Fruit fly (Drosophila melanogaster): ENCODE measurements around the gene Nsf2.

Gene Nsf2

DNA sequence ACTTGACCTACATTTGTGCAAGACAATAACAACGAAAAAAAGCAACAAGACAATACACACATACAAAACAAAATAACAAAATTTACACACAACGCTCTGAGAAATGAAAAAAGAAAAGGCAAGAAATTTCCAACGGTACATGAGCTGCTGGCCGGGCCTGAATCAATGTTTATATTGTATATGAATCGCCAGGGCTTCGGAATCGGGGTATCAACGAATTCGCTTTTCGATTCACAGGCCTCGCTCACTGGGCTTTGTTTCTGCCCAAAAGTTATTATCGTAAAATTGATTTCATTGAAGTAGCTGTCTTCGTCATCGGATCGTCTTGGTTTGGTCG, 21.4 kb downstream of the Nsf2 start (continued):
- TF ChIP-seq CG6854 (GFP tag; optimal IDR thresholded peaks at IDR 0.05) (peak; percentile 93), fd85E (GFP tag; optimal IDR thresholded peaks at IDR 0.05) (no peak), CG4318 (GFP tag; optimal IDR thresholded peaks at IDR 0.05) (no peak), Eip93F (GFP tag; optimal IDR thresholded peaks at IDR 0.05) (no peak), lz (GFP tag; optimal IDR thresholded peaks at IDR 0.05) (peak; percentile 21), ss (GFP tag; optimal IDR thresholded peaks at IDR 0.05) (peak in 1 of 2 experiments; percentile 70), dsx (GFP tag; optimal IDR thresholded peaks at IDR 0.05; ENCODE audit: poor library complexity, severe bottlenecking) (peak; percentile 4), CG15336 (GFP tag; IDR thresholded peaks at IDR 0.05) (no peak; the same call in 1 of the 2 replicates), pdm3 (GFP tag; optimal IDR thresholded peaks at IDR 0.05) (peak; percentile 41), CG10669 (GFP tag; optimal IDR thresholded peaks at IDR 0.05) (peak; percentile 18), net (GFP tag; optimal IDR thresholded peaks at IDR 0.05) (peak; percentile 60), CG8632 (GFP tag; optimal IDR thresholded peaks at IDR 0.05) (peak; percentile 43), CG31627 (GFP tag; optimal IDR thresholded peaks at IDR 0.05) (no peak), CG11294 (GFP tag; IDR thresholded peaks at IDR 0.05) (no peak), CG1621 (tag; optimal IDR thresholded peaks at IDR 0.05) (no peak), Sox14 (GFP tag; optimal IDR thresholded peaks at IDR 0.05) (peak; percentile 20), svp (GFP tag) (peak; percentile 29), Smox (GFP tag; optimal IDR thresholded peaks at IDR 0.05) (peak; percentile 32), vri (GFP tag; optimal IDR thresholded peaks at IDR 0.05) (peak; percentile 17), OdsH (GFP tag; optimal IDR thresholded peaks at IDR 0.05) (no peak), CG6163 (GFP tag; IDR thresholded peaks at IDR 0.05) (peak; percentile 67; the same call in 2 of the 3 replicates), achi (GFP tag; optimal IDR thresholded peaks at IDR 0.05) (peak; percentile 40), CG34406 (GFP tag; optimal IDR thresholded peaks at IDR 0.05) (peak; percentile 41), CG11762 (GFP tag; optimal IDR thresholded peaks at IDR 0.05; ENCODE audit: insufficient read depth) (no peak), Hr4 (GFP tag; optimal IDR thresholded peaks at IDR 0.05) (no peak), topi (GFP tag; optimal IDR thresholded peaks at IDR 0.05) (no peak), CG6808 (GFP tag; optimal IDR thresholded peaks at IDR 0.05) (peak; percentile 36)

DNA sequence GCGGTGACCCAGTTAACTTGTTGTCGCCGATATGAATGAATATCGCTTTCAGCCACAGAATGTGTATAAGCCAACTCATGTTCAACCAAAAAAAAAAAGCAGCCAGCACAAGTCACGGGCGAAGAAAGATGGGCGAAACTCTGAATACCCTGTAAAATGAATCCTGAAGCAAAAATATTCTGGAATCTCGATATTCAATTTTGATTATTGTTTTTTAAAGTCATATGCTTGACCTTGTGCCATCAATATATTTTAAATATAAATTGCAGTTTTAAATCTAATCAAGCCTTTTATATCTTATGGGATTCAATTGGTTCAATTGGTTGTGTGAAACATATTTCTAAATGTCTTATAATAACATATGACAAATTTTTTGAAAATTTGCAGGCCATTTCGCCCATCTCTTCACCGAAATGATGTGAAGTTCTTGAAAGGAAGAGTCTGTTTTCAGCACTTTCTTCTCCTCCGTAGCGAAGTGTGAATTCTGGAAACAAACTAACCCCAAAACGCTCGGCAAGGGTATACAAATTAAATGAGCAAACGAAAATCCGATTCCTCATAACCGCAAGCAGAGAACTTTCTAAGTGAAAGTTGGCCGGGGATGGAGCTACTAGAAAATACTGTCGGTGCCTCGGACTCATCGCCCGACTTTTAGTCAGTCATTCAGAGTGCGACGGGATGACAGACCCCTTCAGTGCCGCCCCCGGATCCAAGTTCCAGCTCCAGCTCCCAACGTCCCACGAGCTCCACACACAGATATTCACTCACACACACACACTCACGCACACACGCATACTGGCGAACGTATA, 22.0 kb downstream of the Nsf2 start:
- TF ChIP-seq acj6 (GFP tag; optimal IDR thresholded peaks at IDR 0.05) (peak; percentile 6), CG11762 (GFP tag; optimal IDR thresholded peaks at IDR 0.05; ENCODE audit: insufficient read depth) (no peak), dsx (GFP tag; optimal IDR thresholded peaks at IDR 0.05; ENCODE audit: poor library complexity, severe bottlenecking) (no peak), Met (GFP tag; optimal IDR thresholded peaks at IDR 0.05) (peak; percentile 32), ss (GFP tag; optimal IDR thresholded peaks at IDR 0.05) (no peak), CG6808 (GFP tag; optimal IDR thresholded peaks at IDR 0.05) (no peak), CG8632 (GFP tag; optimal IDR thresholded peaks at IDR 0.05) (no peak), Hr4 (GFP tag; optimal IDR thresholded peaks at IDR 0.05) (peak; percentile 20), CG32006 (GFP tag; optimal IDR thresholded peaks at IDR 0.05) (peak; percentile 65), pdm3 (GFP tag; optimal IDR thresholded peaks at IDR 0.05) (no peak), CG34406 (GFP tag; optimal IDR thresholded peaks at IDR 0.05) (peak; percentile 0), Eip78C (GFP tag) (peak; percentile 59), CG31627 (GFP tag; optimal IDR thresholded peaks at IDR 0.05) (peak; percentile 5), svp (GFP tag) (peak; percentile 72), Ets21C (GFP tag; optimal IDR thresholded peaks at IDR 0.05) (no peak), CG4318 (GFP tag; optimal IDR thresholded peaks at IDR 0.05) (peak; percentile 4), Smox (GFP tag; optimal IDR thresholded peaks at IDR 0.05) (peak; percentile 4), OdsH (GFP tag; optimal IDR thresholded peaks at IDR 0.05) (peak; percentile 7), Blimp-1 (GFP tag; optimal IDR thresholded peaks at IDR 0.05) (peak; percentile 90)

DNA sequence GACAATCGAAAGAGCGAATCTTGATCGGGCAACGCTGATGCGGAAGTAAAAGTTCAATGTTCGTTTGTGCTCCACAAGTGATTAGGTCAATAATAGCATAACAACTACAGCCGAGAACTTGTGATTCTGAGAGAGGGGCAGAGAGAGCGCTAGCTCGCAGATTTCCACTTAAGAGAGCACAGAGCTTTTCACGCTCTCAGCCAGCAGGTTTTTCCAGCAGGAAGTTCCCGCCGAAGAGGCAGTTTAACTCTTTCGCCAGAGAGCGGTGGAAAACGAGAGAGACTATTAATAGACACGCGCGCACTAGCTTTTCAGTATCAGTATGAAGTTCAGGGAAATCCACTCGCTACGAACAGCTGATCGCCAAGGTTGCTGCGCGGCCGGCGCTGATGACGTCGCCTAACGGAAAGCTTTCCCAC, 22.8 kb downstream of the Nsf2 start:
- TF ChIP-seq CG6276 (GFP tag; optimal IDR thresholded peaks at IDR 0.05), result peak; percentile 3
- no peak; the same call in 2 of the 3 replicates for TF ChIP-seq CG8119 (GFP tag; IDR thresholded peaks at IDR 0.05)
- no peak for TF ChIP-seq CG11294 (GFP tag; IDR thresholded peaks at IDR 0.05)
- peak; percentile 79 for TF ChIP-seq svp (GFP tag)
- 0 out of 3 replicates have a peak, but pooled peaks have one; percentile 43 for TF ChIP-seq CG6163 (GFP tag; IDR thresholded peaks at IDR 0.05)
- peak; percentile 22 for TF ChIP-seq Eip78C (GFP tag)
- peak; percentile 47; the same call in 1 of the 2 replicates for TF ChIP-seq CG15336 (GFP tag; IDR thresholded peaks at IDR 0.05)
- TF ChIP-seq eg (GFP tag; IDR thresholded peaks at IDR 0.05), result peak; percentile 50; the same call in 2 of the 3 replicates
- TF ChIP-seq CG16779 (tag; optimal IDR thresholded peaks at IDR 0.05), result peak; percentile 2
- TF ChIP-seq ss (GFP tag; optimal IDR thresholded peaks at IDR 0.05), result peak in 1 of 2 experiments; percentile 29

Measured in whole organism, prepupa.